Fruit fly (Drosophila melanogaster): ENCODE data around the gene PIG-K.

dm6 chrX:1972150-1972549 is 37.0 kb downstream of the PIG-K start:
- TF ChIP-seq NC2α (GFP tag; optimal IDR thresholded peaks at IDR 0.05) (no peak), Stat92E (GFP tag; optimal IDR thresholded peaks at IDR 0.05) (peak in 1 of 3 experiments; percentile 49), peb (GFP tag; IDR thresholded peaks at IDR 0.05) (no peak), zfh2 (GFP tag; optimal IDR thresholded peaks at IDR 0.05) (no peak), CG9437 (GFP tag; optimal IDR thresholded peaks at IDR 0.05) (no peak), phol (tag; optimal IDR thresholded peaks at IDR 0.05) (no peak), al (GFP tag; IDR thresholded peaks at IDR 0.05) (no peak), Lpt (GFP tag; optimal IDR thresholded peaks at IDR 0.05) (no peak), CG8290 (GFP tag; optimal IDR thresholded peaks at IDR 0.05) (no peak), CG8290 (tag; optimal IDR thresholded peaks at IDR 0.05) (no peak)
